Worm (Caenorhabditis elegans) whole organism, L2 larva: ENCODE data around the gene sec-16A.1.

ENCODE experiments used
- fos-1 ChIP-seq: fragments of 150-350 bp; optimal IDR thresholded peaks from 2 replicates; lab custom pipeline; 2014; ENCODE audit warnings: missing biosample characterization, missing genetic modification characterization
- mdl-1 ChIP-seq, 2 experiments: fragments of 150-350 bp in 1 of 2; sonication (generic microtip) in 1 of 2; optimal IDR thresholded peaks; 2 replicates each; lab custom pipeline; 2017; ENCODE audit warnings: missing biosample characterization in 2 of 2, missing genetic modification characterization in 2 of 2
- nhr-11 ChIP-seq: fragments of 150-350 bp; optimal IDR thresholded peaks from 2 replicates; lab custom pipeline; 2014; ENCODE audit warnings: missing biosample characterization, missing genetic modification characterization
- nhr-12 ChIP-seq: fragments of 150-350 bp; optimal IDR thresholded peaks from 2 replicates; lab custom pipeline; 2014; ENCODE audit warnings: missing biosample characterization, missing genetic modification characterization
- nhr-23 ChIP-seq: fragments of 150-350 bp; optimal IDR thresholded peaks from 2 replicates; lab custom pipeline; 2014; ENCODE audit warnings: missing biosample characterization, missing genetic modification reagents, missing genetic modification characterization
- skn-1 ChIP-seq: sonication (generic microtip); optimal IDR thresholded peaks from 2 replicates; lab custom pipeline; 2017; ENCODE audit warnings: missing biosample characterization, missing genetic modification characterization
- snpc-4 ChIP-seq: fragments of 150-350 bp; optimal IDR thresholded peaks from 2 replicates; lab custom pipeline; 2014; ENCODE audit warnings: missing biosample characterization, missing genetic modification characterization
- unc-62 ChIP-seq: fragments of 150-350 bp; optimal IDR thresholded peaks from 2 replicates; lab custom pipeline; 2014; ENCODE audit warnings: missing biosample characterization, missing genetic modification reagents, missing genetic modification characterization
- ztf-11 ChIP-seq: sonication (generic microtip); optimal IDR thresholded peaks from 2 replicates; lab custom pipeline; 2017; ENCODE audit warnings: missing biosample characterization, missing genetic modification characterization

ce11 chrIII:9152950-9153349 is 27.3 kb downstream of the sec-16A.1 start:
- TF ChIP-seq unc-62 (GFP tag; lab: Kevin White, UChicago) (no peak), mdl-1 (tag; optimal IDR thresholded peaks at IDR 0.05; lab: Kevin White, UChicago) (no peak), nhr-23 (tag; lab: Kevin White, UChicago) (no peak), nhr-11 (tag; lab: Kevin White, UChicago) (no peak), snpc-4 (tag; lab: Kevin White, UChicago) (no peak), skn-1 (tag; lab: Kevin White, UChicago) (no peak), ztf-11 (tag; lab: Kevin White, UChicago) (no peak), fos-1 (tag; lab: Kevin White, UChicago) (no peak), nhr-12 (tag; lab: Kevin White, UChicago) (no peak)
